Worm (Caenorhabditis elegans) whole organism, mixed stage, embryonic: ENCODE data around the gene gmps-1.

Source experiments
- ces-1 ChIP-seq: fragments of 150-350 bp; optimal IDR thresholded peaks from 2 replicates; lab custom pipeline; 2014; ENCODE audit warnings: missing biosample characterization, missing genetic modification reagents, missing genetic modification characterization
- flh-1 ChIP-seq: fragments of 200-800 bp; sonication (Bioruptor generic); optimal IDR thresholded peaks from 2 replicates; lab custom pipeline; 2018; ENCODE audit warnings: mild to moderate bottlenecking, missing genetic modification characterization, moderate library complexity, missing compliant biosample characterization
- lin-13 ChIP-seq: fragments of 150-350 bp; optimal IDR thresholded peaks from 2 replicates; lab custom pipeline; 2014; ENCODE audit warnings: missing biosample characterization, missing genetic modification characterization
- lsy-2 ChIP-seq: fragments of 150-350 bp; optimal IDR thresholded peaks from 2 replicates; lab custom pipeline; 2014; ENCODE audit warnings: missing biosample characterization, missing genetic modification characterization
- mab-5 ChIP-seq: fragments of 150-350 bp; optimal IDR thresholded peaks from 2 replicates; lab custom pipeline; 2014; ENCODE audit warnings: missing biosample characterization, missing genetic modification characterization
- nhr-12 ChIP-seq: fragments of 150-350 bp; optimal IDR thresholded peaks from 2 replicates; lab custom pipeline; 2014; ENCODE audit warnings: missing biosample characterization, missing genetic modification characterization
- nhr-237 ChIP-seq: fragments of 150-350 bp; optimal IDR thresholded peaks from 2 replicates; lab custom pipeline; 2014; ENCODE audit warnings: missing biosample characterization, missing genetic modification characterization
- nhr-76 ChIP-seq: sonication (generic microtip); optimal IDR thresholded peaks from 2 replicates; lab custom pipeline; 2017; ENCODE audit warnings: missing biosample characterization, missing genetic modification characterization
- pha-4 ChIP-seq: fragments of 150-350 bp; optimal IDR thresholded peaks from 2 replicates; lab custom pipeline; 2018; ENCODE audit warnings: missing biosample characterization, missing genetic modification reagents, missing genetic modification characterization
- unc-39 ChIP-seq: fragments of 150-350 bp; optimal IDR thresholded peaks from 2 replicates; lab custom pipeline; 2014; ENCODE audit warnings: missing biosample characterization, missing genetic modification characterization
- unc-62 ChIP-seq: fragments of 150-350 bp; optimal IDR thresholded peaks from 2 replicates; lab custom pipeline; 2014; ENCODE audit warnings: missing biosample characterization, missing genetic modification reagents, missing genetic modification characterization

DNA sequence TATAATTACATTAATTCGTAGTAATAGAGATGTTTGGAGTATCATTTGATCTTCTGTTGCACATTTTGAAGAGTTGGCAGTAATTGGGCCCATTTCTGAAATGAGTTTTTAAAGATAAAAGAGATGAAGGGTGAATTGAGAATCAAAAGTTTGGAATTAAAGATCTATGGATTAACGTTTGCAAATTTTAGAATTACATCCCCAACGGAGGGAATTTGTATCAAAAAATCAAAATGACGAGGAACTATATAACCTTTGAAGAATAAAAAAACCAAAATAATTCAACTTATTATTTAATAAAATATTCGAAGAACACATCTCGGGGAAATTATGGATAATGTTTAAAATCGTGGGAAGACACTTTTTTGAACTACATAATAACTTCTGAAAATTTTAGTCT is 26.5 kb upstream of the gmps-1 start, which contains the start of gene sra-10:
- TF ChIP-seq unc-62 (GFP tag; lab: Kevin White, UChicago) (no peak), lsy-2 (tag; lab: Kevin White, UChicago) (no peak), ces-1 (GFP tag; lab: Kevin White, UChicago) (no peak), lin-13 (tag; lab: Kevin White, UChicago) (no peak), pha-4 (no peak), unc-39 (no peak), nhr-12 (tag; lab: Kevin White, UChicago) (no peak), nhr-237 (tag; lab: Kevin White, UChicago) (no peak), nhr-76 (tag; lab: Kevin White, UChicago) (no peak), mab-5 (tag; lab: Kevin White, UChicago) (no peak), flh-1 (GFP tag; lab: Kevin White, UChicago) (no peak)
